Fruit fly (Drosophila melanogaster) whole organism, adult: ENCODE results near the gene CG11241.

Source experiments
- CG14711 ChIP-seq: fragments of 200-800 bp; sonication (Bioruptor generic); optimal IDR thresholded peaks from 2 replicates; lab custom pipeline; 2018; ENCODE audit warnings: missing biosample characterization, mild to moderate bottlenecking, missing genetic modification characterization, moderate library complexity
- CG1620 ChIP-seq: fragments of 200-800 bp; sonication (Bioruptor generic); optimal IDR thresholded peaks from 2 replicates; lab custom pipeline; 2016; ENCODE audit warnings: missing biosample characterization, missing genetic modification characterization
- CG5204 ChIP-seq: fragments of 200-800 bp; sonication (Bioruptor generic); optimal IDR thresholded peaks from 2 replicates; lab custom pipeline; 2016; ENCODE audit warnings: missing biosample characterization, missing genetic modification characterization
- CG7101 ChIP-seq: fragments of 200-800 bp; sonication (Bioruptor generic); optimal IDR thresholded peaks from 2 replicates; lab custom pipeline; 2018; ENCODE audit warnings: missing biosample characterization, mild to moderate bottlenecking, missing genetic modification characterization, moderate library complexity
- Mnt ChIP-seq: fragments of 200-800 bp; sonication (Bioruptor generic); optimal IDR thresholded peaks from 2 replicates; lab custom pipeline; 2016; ENCODE audit warnings: missing biosample characterization, mild to moderate bottlenecking, missing genetic modification characterization
- cic ChIP-seq: fragments of 200-800 bp; sonication (Bioruptor generic); optimal IDR thresholded peaks from 2 replicates; lab custom pipeline; 2017; ENCODE audit warnings: missing biosample characterization, mild to moderate bottlenecking, missing genetic modification characterization, moderate library complexity
- tj ChIP-seq: fragments of 200-800 bp; sonication (Bioruptor generic); optimal IDR thresholded peaks from 3 replicates; lab custom pipeline; 2017; ENCODE audit warnings: missing biosample characterization, mild to moderate bottlenecking, missing genetic modification characterization, moderate library complexity
- toe ChIP-seq: fragments of 200-800 bp; sonication (Bioruptor generic); optimal IDR thresholded peaks from 2 replicates; lab custom pipeline; 2016; ENCODE audit warnings: missing biosample characterization, missing genetic modification characterization

- TF ChIP-seq CG14711 (tag; lab: Kevin White, UChicago) (no peak), CG1620 (GFP tag; lab: Kevin White, UChicago) (no peak), tj (GFP tag; lab: Kevin White, UChicago) (no peak), CG5204 (GFP tag; lab: Kevin White, UChicago) (no peak), Mnt (no peak), cic (GFP tag; lab: Kevin White, UChicago) (no peak), toe (no peak), CG7101 (tag; lab: Kevin White, UChicago) (no peak)
Observed at dm6 chr3L:22733607-22734006, 4.6 kb downstream of the CG11241 start.
